Worm (Caenorhabditis elegans) whole organism, L4 larva: ENCODE measurements around the gene pph-1.

Source experiments
- Y75B8A.6 ChIP-seq: fragments of 200-800 bp; sonication (Bioruptor generic); IDR thresholded peaks from 2 replicates; pipeline ENCODE4 v1.3.6; 2022; ENCODE audit warnings: missing genetic modification reagents, missing genetic modification characterization, missing compliant biosample characterization
- attf-4 ChIP-seq: sonication (generic microtip); optimal IDR thresholded peaks from 3 replicates; lab custom pipeline; 2017; ENCODE audit warnings: missing biosample characterization, missing genetic modification characterization
- hlh-30 ChIP-seq: sonication (generic microtip); optimal IDR thresholded peaks from 2 replicates; lab custom pipeline; 2017; ENCODE audit warnings: antibody characterized with exemption, mild to moderate bottlenecking, missing genetic modification characterization, missing compliant biosample characterization; ENCODE audit not compliant: insufficient read depth
- lin-39 ChIP-seq: fragments of 150-350 bp; optimal IDR thresholded peaks from 2 replicates; lab custom pipeline; 2014; ENCODE audit warnings: missing biosample characterization, missing genetic modification reagents, missing genetic modification characterization

ce11 chrV:10675978-10676377, 26.4 kb upstream of the pph-1 start:
- TF ChIP-seq lin-39 = no peak
- no peak for TF ChIP-seq attf-4
- TF ChIP-seq Y75B8A.6 = no peak
- TF ChIP-seq hlh-30 (tag; lab: Kevin White, UChicago) = no peak
